Worm (Caenorhabditis elegans) whole organism, late embryonic: ENCODE data around the gene str-44.

Source experiments
- ama-1 ChIP-seq: fragments of 150-350 bp; optimal IDR thresholded peaks from 2 replicates; lab custom pipeline; 2014
- ceh-18 ChIP-seq: sonication (generic microtip); optimal IDR thresholded peaks from 2 replicates; lab custom pipeline; 2016; ENCODE audit warnings: missing genetic modification characterization, missing compliant biosample characterization
- ceh-24 ChIP-seq: sonication (generic microtip); optimal IDR thresholded peaks from 2 replicates; lab custom pipeline; 2016; ENCODE audit warnings: mild to moderate bottlenecking, missing genetic modification characterization, missing compliant biosample characterization
- ceh-34 ChIP-seq: sonication (generic microtip); optimal IDR thresholded peaks from 2 replicates; lab custom pipeline; 2016; ENCODE audit warnings: mild to moderate bottlenecking, missing genetic modification characterization, missing compliant biosample characterization
- eyg-1 ChIP-seq: sonication (generic microtip); optimal IDR thresholded peaks from 2 replicates; lab custom pipeline; 2016; ENCODE audit warnings: missing genotype, missing genetic modification characterization, missing compliant biosample characterization
- gmeb-2 ChIP-seq: sonication (generic microtip); optimal IDR thresholded peaks from 2 replicates; lab custom pipeline; 2016; ENCODE audit warnings: missing genetic modification characterization, inconsistent platforms, missing compliant biosample characterization
- nhr-11 ChIP-seq: fragments of 150-350 bp; optimal IDR thresholded peaks from 2 replicates; lab custom pipeline; 2014; ENCODE audit warnings: missing biosample characterization, missing genetic modification characterization
- pha-4 ChIP-seq: fragments of 150-350 bp; optimal IDR thresholded peaks from 2 replicates; lab custom pipeline; 2018; ENCODE audit warnings: missing biosample characterization, missing genetic modification reagents, missing genetic modification characterization
- zip-5 ChIP-seq: sonication (generic microtip); optimal IDR thresholded peaks from 2 replicates; lab custom pipeline; 2016; ENCODE audit warnings: missing genetic modification characterization, missing compliant biosample characterization
- ztf-16 ChIP-seq: sonication (generic microtip); optimal IDR thresholded peaks from 2 replicates; lab custom pipeline; 2017; ENCODE audit warnings: missing genetic modification characterization, missing compliant biosample characterization

DNA sequence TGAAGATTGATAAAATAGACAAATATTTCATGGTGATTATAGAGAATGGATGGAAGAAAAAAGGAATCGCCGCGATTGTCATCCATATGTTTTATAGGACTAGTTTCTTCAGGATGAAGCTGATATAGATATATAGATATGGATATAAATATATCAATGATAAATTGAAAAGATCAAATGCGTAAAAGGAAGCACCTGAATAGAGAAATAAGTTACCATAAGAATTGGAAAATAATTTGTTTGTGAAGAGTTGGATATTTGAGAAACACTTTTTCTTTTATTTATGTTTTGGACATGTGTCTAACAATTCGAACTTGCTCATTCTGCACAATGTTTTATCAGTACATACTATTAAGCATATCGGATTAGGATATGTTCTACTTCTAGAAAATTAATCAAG, 11.0 kb downstream of the str-44 start, which contains the start of gene C42D4.13:
- no peak for TF ChIP-seq ceh-18 (tag; lab: Kevin White, UChicago)
- TF ChIP-seq gmeb-2 (tag; lab: Kevin White, UChicago): no peak
- no peak for TF ChIP-seq zip-5 (tag; lab: Kevin White, UChicago)
- no peak for TF ChIP-seq ceh-24 (tag; lab: Kevin White, UChicago)
- TF ChIP-seq ama-1 (lab: Kevin White, UChicago): no peak
- no peak for TF ChIP-seq ceh-34 (tag; lab: Kevin White, UChicago)
- no peak for TF ChIP-seq pha-4 (tag; lab: Kevin White, UChicago)
- TF ChIP-seq nhr-11 (tag; lab: Kevin White, UChicago): no peak
- no peak for TF ChIP-seq ztf-16
- TF ChIP-seq eyg-1 (tag; lab: Kevin White, UChicago): no peak
